Worm (Caenorhabditis elegans) whole organism, midembryonic: Measurements from ENCODE around the gene K02H11.9.

Experiments
- T22C8.4 ChIP-seq: fragments of 200-800 bp; sonication (Bioruptor generic); IDR thresholded peaks from 2 replicates; pipeline ENCODE4 v1.3.6; 2022; ENCODE audit warnings: missing genetic modification characterization, missing compliant biosample characterization
- flt-1 ChIP-seq: fragments of 200-800 bp; sonication (Bioruptor generic); IDR thresholded peaks from 2 replicates; pipeline ENCODE4 v1.3.6; 2022; ENCODE audit warnings: missing genetic modification characterization, missing compliant biosample characterization
- klf-2 ChIP-seq: fragments of 200-800 bp; sonication (Bioruptor generic); conservative IDR thresholded peaks from 2 replicates; pipeline ENCODE4 v1.3.6; 2022; ENCODE audit warnings: missing genetic modification reagents, missing genetic modification characterization, missing compliant biosample characterization
- ref-1 ChIP-seq: fragments of 200-800 bp; sonication (Bioruptor generic); conservative IDR thresholded peaks from 2 replicates; pipeline ENCODE4 v1.3.6; 2022; ENCODE audit warnings: missing genetic modification reagents, missing genetic modification characterization, missing compliant biosample characterization

- TF ChIP-seq ref-1 (GFP tag; lab: Robert Waterston, UW) (no peak), flt-1 (GFP tag; lab: Robert Waterston, UW) (no peak), klf-2 (no peak), T22C8.4 (no peak)
These were observed 37.7 kb downstream of the K02H11.9 start, which contains the start of gene sru-27 for ce11 chrV:1499140-1499539.
